Fruit fly (Drosophila melanogaster) whole organism, embryonic: ENCODE results near the gene CG6689.
A peak's percentile ranks its signal among the peaks of the same experiment; 100 is the strongest.

Experiments used
- Aef1 ChIP-seq: fragments of 200-800 bp; sonication (Bioruptor generic); IDR thresholded peaks from 3 replicates; pipeline ENCODE4 v1.3.6; 2022; ENCODE audit warnings: missing biosample characterization, missing genetic modification characterization
- Bgb ChIP-seq: fragments of 200-800 bp; sonication (Bioruptor generic); IDR thresholded peaks from 2 replicates; pipeline ENCODE4 v1.3.6; 2022; ENCODE audit warnings: missing biosample characterization, missing genetic modification characterization; ENCODE audit not compliant: partially characterized antibody
- CG10654 ChIP-seq: fragments of 200-800 bp; sonication (Bioruptor generic); optimal IDR thresholded peaks from 2 replicates; lab custom pipeline; 2016; ENCODE audit warnings: missing biosample characterization, missing genetic modification characterization
- CG11093 ChIP-seq: fragments of 200-800 bp; sonication (Bioruptor generic); IDR thresholded peaks from 3 replicates; pipeline ENCODE4 v1.3.6; 2022; ENCODE audit warnings: missing biosample characterization, missing genetic modification characterization
- CG11398 ChIP-seq: fragments of 200-800 bp; sonication (Bioruptor generic); optimal IDR thresholded peaks from 2 replicates; lab custom pipeline; 2016; ENCODE audit warnings: missing biosample characterization, missing genetic modification characterization
- CG12104 ChIP-seq: fragments of 200-800 bp; sonication (Bioruptor generic); optimal IDR thresholded peaks from 3 replicates; lab custom pipeline; 2016; ENCODE audit warnings: missing biosample characterization, missing genetic modification characterization
- CG1233 ChIP-seq: fragments of 200-800 bp; sonication (Bioruptor generic); optimal IDR thresholded peaks from 4 replicates; lab custom pipeline; 2018; ENCODE audit warnings: missing biosample characterization, mild to moderate bottlenecking, missing genetic modification characterization
- CG13296 ChIP-seq: fragments of 200-800 bp; sonication (Bioruptor generic); optimal IDR thresholded peaks from 3 replicates; lab custom pipeline; 2018; ENCODE audit warnings: missing biosample characterization, mild to moderate bottlenecking, missing genetic modification characterization
- CG17568 ChIP-seq: fragments of 200-800 bp; sonication (Bioruptor generic); optimal IDR thresholded peaks from 2 replicates; lab custom pipeline; 2018; ENCODE audit warnings: missing biosample characterization, mild to moderate bottlenecking, missing genetic modification characterization, moderate library complexity
- CG2712 ChIP-seq: fragments of 200-800 bp; optimal IDR thresholded peaks from 3 replicates; lab custom pipeline; 2019; ENCODE audit warnings: missing biosample characterization, mild to moderate bottlenecking, missing genetic modification characterization, moderate library complexity
- CG30403 ChIP-seq: fragments of 200-800 bp; sonication (Bioruptor generic); optimal IDR thresholded peaks from 3 replicates; lab custom pipeline; 2016; ENCODE audit warnings: missing biosample characterization, missing genetic modification characterization
- CG31224 ChIP-seq: fragments of 200-800 bp; sonication (Bioruptor generic); IDR thresholded peaks from 2 replicates; pipeline ENCODE4 v1.3.6; 2022; ENCODE audit warnings: missing biosample characterization, missing genetic modification characterization
- CG32772 ChIP-seq: fragments of 200-800 bp; sonication (Bioruptor generic); IDR thresholded peaks from 2 replicates; pipeline ENCODE4 v1.3.6; 2022; ENCODE audit warnings: missing biosample characterization, missing genetic modification characterization
- CG33213 ChIP-seq: fragments of 200-800 bp; sonication (Bioruptor generic); optimal IDR thresholded peaks from 3 replicates; lab custom pipeline; 2016; ENCODE audit warnings: missing biosample characterization, missing genetic modification characterization
- CG4360 ChIP-seq: fragments of 200-800 bp; sonication (Bioruptor generic); IDR thresholded peaks from 2 replicates; pipeline ENCODE4 v1.3.6; 2022; ENCODE audit warnings: missing biosample characterization, missing genetic modification characterization
- CG6683 ChIP-seq: fragments of 200-800 bp; sonication (Bioruptor generic); optimal IDR thresholded peaks from 2 replicates; lab custom pipeline; 2017; ENCODE audit warnings: missing biosample characterization, mild to moderate bottlenecking, missing genetic modification characterization, missing genetic modification reagents
- CG7357 ChIP-seq: fragments of 200-800 bp; sonication (Bioruptor generic); IDR thresholded peaks from 3 replicates; pipeline ENCODE4 v1.3.6; 2022; ENCODE audit warnings: missing biosample characterization, missing genetic modification characterization
- CG8281 ChIP-seq: fragments of 200-800 bp; sonication (Bioruptor generic); optimal IDR thresholded peaks from 2 replicates; lab custom pipeline; 2018; ENCODE audit warnings: missing biosample characterization, mild to moderate bottlenecking, missing genetic modification characterization, moderate library complexity
- CG8290 ChIP-seq, 3 experiments: fragments of 200-800 bp; sonication (Bioruptor generic); optimal IDR thresholded peaks; 2 replicates each; lab custom pipeline; 2016 to 2019; ENCODE audit warnings: missing biosample characterization in 3 of 3, missing genetic modification characterization in 3 of 3, mild to moderate bottlenecking in 2 of 3, moderate library complexity in 1 of 3
- E2f2 ChIP-seq: fragments of 200-800 bp; sonication (Bioruptor generic); IDR thresholded peaks from 2 replicates; pipeline ENCODE4 v1.3.6; 2022; ENCODE audit warnings: missing biosample characterization, missing genetic modification characterization
- HHEX ChIP-seq: fragments of 200-800 bp; sonication (Bioruptor generic); optimal IDR thresholded peaks from 3 replicates; lab custom pipeline; 2017; ENCODE audit warnings: missing biosample characterization, mild to moderate bottlenecking, missing genetic modification characterization, missing genetic modification reagents
- HLHmδ ChIP-seq: fragments of 200-800 bp; sonication (Bioruptor generic); optimal IDR thresholded peaks from 2 replicates; lab custom pipeline; 2018; ENCODE audit warnings: missing biosample characterization, mild to moderate bottlenecking, missing genetic modification characterization, moderate library complexity
- Jarid2 ChIP-seq: fragments of 200-800 bp; sonication (Bioruptor generic); optimal IDR thresholded peaks from 3 replicates; lab custom pipeline; 2017; ENCODE audit warnings: mild to moderate bottlenecking, missing biosample characterization, missing genetic modification reagents, missing genetic modification characterization
- NC2α ChIP-seq: fragments of 200-800 bp; sonication (Bioruptor generic); optimal IDR thresholded peaks from 2 replicates; lab custom pipeline; 2016; ENCODE audit warnings: missing biosample characterization, missing genetic modification characterization
- Oaz ChIP-seq: fragments of 200-800 bp; sonication (Bioruptor generic); IDR thresholded peaks from 2 replicates; pipeline ENCODE4 v1.3.6; 2022; ENCODE audit warnings: missing biosample characterization, missing genetic modification characterization
- Tbp ChIP-seq: fragments of >200 bp; optimal IDR thresholded peaks from 2 replicates; lab custom pipeline; 2018; ENCODE audit warnings: missing biosample characterization, missing genetic modification characterization
- Vsx1 ChIP-seq: fragments of 200-800 bp; sonication (Bioruptor generic); optimal IDR thresholded peaks from 2 replicates; lab custom pipeline; 2017; ENCODE audit warnings: missing biosample characterization, mild to moderate bottlenecking, missing genetic modification characterization, missing genetic modification reagents
- Xrp1 ChIP-seq: fragments of 200-800 bp; sonication (Bioruptor generic); IDR thresholded peaks from 2 replicates; pipeline ENCODE4 v1.3.6; 2022; ENCODE audit warnings: missing biosample characterization, missing genetic modification characterization
- aop ChIP-seq: fragments of 200-800 bp; sonication (Bioruptor generic); IDR thresholded peaks from 2 replicates; pipeline ENCODE4 v1.3.6; 2022; ENCODE audit warnings: missing biosample characterization, missing genetic modification characterization
- ara ChIP-seq: fragments of 200-800 bp; sonication (Bioruptor generic); IDR thresholded peaks from 2 replicates; pipeline ENCODE4 v1.3.6; 2022; ENCODE audit warnings: missing biosample characterization, missing genetic modification characterization
- ase ChIP-seq: fragments of 200-800 bp; sonication (Bioruptor generic); IDR thresholded peaks from 3 replicates; pipeline ENCODE4 v1.3.6; 2022; ENCODE audit warnings: missing biosample characterization, missing genetic modification characterization
- disco-r ChIP-seq: fragments of 200-800 bp; sonication (Bioruptor generic); optimal IDR thresholded peaks from 2 replicates; lab custom pipeline; 2016; ENCODE audit warnings: missing biosample characterization, missing genetic modification characterization
- dpn ChIP-seq, 2 experiments: fragments of 200-800 bp; sonication (Bioruptor generic); optimal IDR thresholded peaks; 3 replicates each; lab custom pipeline; 2016; ENCODE audit warnings: missing biosample characterization in 2 of 2, missing genetic modification characterization in 2 of 2
- dysf ChIP-seq: fragments of 200-800 bp; sonication (Bioruptor generic); IDR thresholded peaks from 3 replicates; pipeline ENCODE4 v1.3.6; 2022; ENCODE audit warnings: missing biosample characterization, missing genetic modification characterization
- en ChIP-seq: fragments of 200-800 bp; sonication (Bioruptor generic); optimal IDR thresholded peaks from 2 replicates; lab custom pipeline; 2016; ENCODE audit warnings: missing biosample characterization, missing genetic modification characterization
- ftz-f1 ChIP-seq: fragments of 200-800 bp; sonication (Bioruptor generic); optimal IDR thresholded peaks from 2 replicates; lab custom pipeline; 2016; ENCODE audit warnings: missing biosample characterization, missing genetic modification characterization
- grau ChIP-seq: fragments of 200-800 bp; optimal IDR thresholded peaks from 3 replicates; lab custom pipeline; 2019; ENCODE audit warnings: missing biosample characterization, mild to moderate bottlenecking, missing genetic modification characterization, moderate library complexity
- grn ChIP-seq: fragments of 200-800 bp; sonication (Bioruptor generic); optimal IDR thresholded peaks from 3 replicates; lab custom pipeline; 2017; ENCODE audit warnings: missing biosample characterization, missing genetic modification characterization
- mld ChIP-seq: fragments of 200-800 bp; sonication (Bioruptor generic); IDR thresholded peaks from 3 replicates; pipeline ENCODE4 v1.3.6; 2022; ENCODE audit warnings: missing biosample characterization, missing genetic modification characterization; ENCODE audit not compliant: partially characterized antibody
- pita ChIP-seq: fragments of 200-800 bp; sonication (Bioruptor generic); optimal IDR thresholded peaks from 2 replicates; lab custom pipeline; 2017; ENCODE audit warnings: missing biosample characterization, mild to moderate bottlenecking, missing genetic modification characterization
- pnt ChIP-seq: fragments of 200-800 bp; sonication (Bioruptor generic); optimal IDR thresholded peaks from 3 replicates; lab custom pipeline; 2016; ENCODE audit warnings: missing biosample characterization, missing genetic modification characterization
- repo ChIP-seq: fragments of 200-800 bp; sonication (Bioruptor generic); optimal IDR thresholded peaks from 2 replicates; lab custom pipeline; 2016; ENCODE audit warnings: missing biosample characterization, missing genetic modification characterization
- row ChIP-seq: fragments of 200-800 bp; sonication (Bioruptor generic); IDR thresholded peaks from 3 replicates; pipeline ENCODE4 v1.3.6; 2022; ENCODE audit warnings: missing biosample characterization, missing genetic modification characterization
- scrt ChIP-seq: fragments of 200-800 bp; sonication (Bioruptor generic); optimal IDR thresholded peaks from 2 replicates; lab custom pipeline; 2018; ENCODE audit warnings: missing biosample characterization, mild to moderate bottlenecking, missing genetic modification characterization, moderate library complexity
- sens ChIP-seq: fragments of 200-800 bp; sonication (Bioruptor generic); peaks from one replicate; lab custom pipeline; 2016; ENCODE audit warnings: missing biosample characterization, missing genetic modification characterization
- seq ChIP-seq: fragments of 200-800 bp; sonication (Bioruptor generic); IDR thresholded peaks from 2 replicates; pipeline ENCODE4 v1.3.6; 2022; ENCODE audit warnings: missing biosample characterization, missing genetic modification characterization
- slbo ChIP-seq: fragments of 200-800 bp; sonication (Bioruptor generic); IDR thresholded peaks from 2 replicates; pipeline ENCODE4 v1.3.6; 2022; ENCODE audit warnings: missing biosample characterization, missing genetic modification characterization
- tap ChIP-seq: fragments of 200-800 bp; optimal IDR thresholded peaks from 3 replicates; lab custom pipeline; 2019; ENCODE audit warnings: missing biosample characterization, mild to moderate bottlenecking, missing genetic modification characterization, moderate library complexity
- wor ChIP-seq: fragments of 200-800 bp; sonication (Bioruptor generic); IDR thresholded peaks from 2 replicates; pipeline ENCODE4 v1.3.6; 2022; ENCODE audit warnings: missing biosample characterization, missing genetic modification characterization
- zfh2 ChIP-seq: fragments of 200-800 bp; sonication (Bioruptor generic); optimal IDR thresholded peaks from 2 replicates; lab custom pipeline; 2016; ENCODE audit warnings: missing biosample characterization, missing genetic modification characterization

The CG6689 gene

dm6 chr3R:11216156-11216630 lies 3.7 kb downstream of the CG6689 start, which contains the start of the genes RpS25 and CG4820 (continued):
- TF ChIP-seq CG4360 (GFP tag; lab: Robert Waterston, UW): 0 out of 2 replicates have a peak, but pooled peaks have one; percentile 37
- TF ChIP-seq sens (GFP tag; lab: Kevin White, UChicago): peak; percentile 98
- TF ChIP-seq row: peak; percentile 73
- TF ChIP-seq E2f2 (GFP tag; lab: Robert Waterston, UW): peak; percentile 80
- TF ChIP-seq slbo: peak; percentile 86
- TF ChIP-seq HLHmδ (GFP tag; lab: Kevin White, UChicago): peak; percentile 99
- peak; percentile 89 for TF ChIP-seq CG8290 (GFP tag; optimal IDR thresholded peaks at IDR 0.05; lab: Kevin White, UChicago)
- peak; percentile 89 to 97 for TF ChIP-seq CG8290 (tag; optimal IDR thresholded peaks at IDR 0.05; lab: Kevin White, UChicago)
- TF ChIP-seq CG30403: peak; percentile 85
- peak; percentile 75 for TF ChIP-seq Jarid2
- TF ChIP-seq repo: peak; percentile 92
- TF ChIP-seq dysf (GFP tag; lab: Robert Waterston, UW): peak; percentile 86

- TF ChIP-seq CG12104 (GFP tag; lab: Kevin White, UChicago): peak; percentile 20
- TF ChIP-seq ftz-f1 (GFP tag; lab: Kevin White, UChicago): no peak
- no peak for TF ChIP-seq CG11093 (GFP tag; lab: Robert Waterston, UW)
- TF ChIP-seq CG13296: peak; percentile 67
- no peak for TF ChIP-seq CG4360 (GFP tag; lab: Robert Waterston, UW)
- no peak for TF ChIP-seq Oaz (GFP tag; lab: Robert Waterston, UW)
- TF ChIP-seq HHEX (GFP tag; lab: Kevin White, UChicago): peak; percentile 33
- peak; percentile 99 for TF ChIP-seq grau (tag; lab: Kevin White, UChicago)
- no peak for TF ChIP-seq wor
- TF ChIP-seq mld (GFP tag; lab: Robert Waterston, UW): no peak
- peak; percentile 39; the same call in 1 of the 2 replicates for TF ChIP-seq CG32772
- peak; percentile 58 for TF ChIP-seq CG17568 (GFP tag; lab: Kevin White, UChicago)
- TF ChIP-seq pnt: peak; percentile 22
- TF ChIP-seq CG33213 (GFP tag; lab: Kevin White, UChicago): no peak
- no peak for TF ChIP-seq repo
- peak; percentile 49; the same call in 2 of the 3 replicates for TF ChIP-seq Aef1 (GFP tag; lab: Robert Waterston, UW)
- no peak for TF ChIP-seq aop (GFP tag; lab: Robert Waterston, UW)
- peak; percentile 29 for TF ChIP-seq Vsx1 (GFP tag; lab: Kevin White, UChicago)
- TF ChIP-seq disco-r (GFP tag; lab: Kevin White, UChicago): no peak
- TF ChIP-seq CG7357 (GFP tag; lab: Robert Waterston, UW): peak; percentile 24; the same call in 1 of the 3 replicates
- TF ChIP-seq zfh2: peak; percentile 72
- TF ChIP-seq seq (GFP tag; lab: Robert Waterston, UW): no peak
- TF ChIP-seq NC2α (GFP tag; lab: Kevin White, UChicago): no peak
- TF ChIP-seq scrt: peak; percentile 20
- peak; percentile 22 for TF ChIP-seq CG6683 (GFP tag; lab: Kevin White, UChicago)
- TF ChIP-seq tap (tag; lab: Kevin White, UChicago): peak; percentile 43
- no peak for TF ChIP-seq CG31224 (GFP tag; lab: Robert Waterston, UW)
- TF ChIP-seq ara (GFP tag; lab: Robert Waterston, UW): 0 out of 2 replicates have a peak, but pooled peaks have one; percentile 8
- TF ChIP-seq dpn (GFP tag; optimal IDR thresholded peaks at IDR 0.05; lab: Kevin White, UChicago): peak; percentile 44 to 47
- TF ChIP-seq CG10654 (GFP tag; lab: Kevin White, UChicago): peak; percentile 39
- no peak for TF ChIP-seq Tbp
- peak; percentile 33 for TF ChIP-seq CG8281 (tag; lab: Kevin White, UChicago)
- peak; percentile 30; the same call in 1 of the 2 replicates for TF ChIP-seq Xrp1
- TF ChIP-seq CG11398 (GFP tag; lab: Kevin White, UChicago): peak; percentile 2
- no peak for TF ChIP-seq en (GFP tag; lab: Kevin White, UChicago)
- no peak for TF ChIP-seq grn
- peak; percentile 78 for TF ChIP-seq CG2712 (tag; lab: Kevin White, UChicago)
- TF ChIP-seq Bgb: no peak
- TF ChIP-seq CG1233: peak; percentile 46
- TF ChIP-seq pita (GFP tag; lab: Kevin White, UChicago): no peak
- TF ChIP-seq ase (GFP tag; lab: Robert Waterston, UW): no peak
Observed at dm6 chr3R:11214449-11214950, 5.4 kb downstream of the CG6689 start, which contains the start of gene ZnT86D. ZnT86D (minus strand) TSS chr3R:11214539.
